Fruit fly (Drosophila melanogaster) whole organism, embryonic: ENCODE measurements around the gene tho2.

Source experiments
- Antp ChIP-seq: fragments of 200-800 bp; sonication (Bioruptor generic); optimal IDR thresholded peaks from 3 replicates; lab custom pipeline; 2016; ENCODE audit warnings: missing biosample characterization, missing genetic modification characterization
- CG10321 ChIP-seq: fragments of 200-800 bp; sonication (Bioruptor generic); IDR thresholded peaks from 2 replicates; pipeline ENCODE4 v1.3.6; 2022; ENCODE audit warnings: missing biosample characterization, missing genetic modification characterization
- CG10543 ChIP-seq: fragments of 200-800 bp; sonication (Bioruptor generic); optimal IDR thresholded peaks from 3 replicates; lab custom pipeline; 2017; ENCODE audit warnings: missing biosample characterization, mild to moderate bottlenecking, missing genetic modification characterization, moderate library complexity
- CG12942 ChIP-seq: fragments of 200-800 bp; sonication (Bioruptor generic); optimal IDR thresholded peaks from 3 replicates; lab custom pipeline; 2016; ENCODE audit warnings: missing biosample characterization, missing genetic modification characterization
- CG13775 ChIP-seq: fragments of 200-800 bp; sonication (Bioruptor generic); optimal IDR thresholded peaks from 3 replicates; lab custom pipeline; 2017; ENCODE audit warnings: missing biosample characterization, mild to moderate bottlenecking, missing genetic modification characterization
- CG13894 ChIP-seq: fragments of 200-800 bp; sonication (Bioruptor generic); optimal IDR thresholded peaks from 3 replicates; lab custom pipeline; 2018; ENCODE audit warnings: missing biosample characterization, mild to moderate bottlenecking, missing genetic modification characterization, moderate library complexity
- CG16813 ChIP-seq: fragments of 200-800 bp; sonication (Bioruptor generic); IDR thresholded peaks from 3 replicates; pipeline ENCODE4 v1.3.6; 2022; ENCODE audit warnings: missing biosample characterization, missing genetic modification characterization; ENCODE audit not compliant: partially characterized antibody
- CG17802 ChIP-seq: fragments of 200-800 bp; sonication (Bioruptor generic); optimal IDR thresholded peaks from 2 replicates; lab custom pipeline; 2018; ENCODE audit warnings: missing biosample characterization, mild to moderate bottlenecking, missing genetic modification characterization, moderate library complexity
- CG17829 ChIP-seq: fragments of 200-800 bp; optimal IDR thresholded peaks from 2 replicates; lab custom pipeline; 2019; ENCODE audit warnings: missing biosample characterization, mild to moderate bottlenecking, missing genetic modification characterization, moderate library complexity
- CG30020 ChIP-seq: fragments of 200-800 bp; optimal IDR thresholded peaks from 2 replicates; lab custom pipeline; 2019; ENCODE audit warnings: missing biosample characterization, mild to moderate bottlenecking, missing genetic modification characterization, moderate library complexity
- CG32772 ChIP-seq: fragments of 200-800 bp; sonication (Bioruptor generic); IDR thresholded peaks from 2 replicates; pipeline ENCODE4 v1.3.6; 2022; ENCODE audit warnings: missing biosample characterization, missing genetic modification characterization
- CG34422 ChIP-seq: fragments of 200-800 bp; sonication (Bioruptor generic); IDR thresholded peaks from 3 replicates; pipeline ENCODE4 v1.3.6; 2022; ENCODE audit warnings: missing biosample characterization, missing genetic modification characterization
- CG42726 ChIP-seq: fragments of 200-800 bp; sonication (Bioruptor generic); IDR thresholded peaks from 2 replicates; pipeline ENCODE4 v1.3.6; 2022; ENCODE audit warnings: missing biosample characterization, missing genetic modification characterization; ENCODE audit not compliant: partially characterized antibody
- CG4617 ChIP-seq: fragments of 200-800 bp; sonication (Bioruptor generic); optimal IDR thresholded peaks from 3 replicates; lab custom pipeline; 2016; ENCODE audit warnings: missing biosample characterization, missing genetic modification characterization, borderline replicate concordance
- CG6689 ChIP-seq: fragments of 200-800 bp; sonication (Bioruptor generic); IDR thresholded peaks from 2 replicates; pipeline ENCODE4 v1.3.6; 2022; ENCODE audit warnings: missing biosample characterization, missing genetic modification characterization
- CG7556 ChIP-seq: fragments of 200-800 bp; sonication (Bioruptor generic); optimal IDR thresholded peaks from 2 replicates; lab custom pipeline; 2017; ENCODE audit warnings: missing biosample characterization, mild to moderate bottlenecking, missing genetic modification characterization
- CG9215 ChIP-seq: fragments of 200-800 bp; sonication (Bioruptor generic); IDR thresholded peaks from 2 replicates; pipeline ENCODE4 v1.3.6; 2022; ENCODE audit warnings: missing biosample characterization, missing genetic modification characterization
- CG9727 ChIP-seq: fragments of 200-800 bp; sonication (Bioruptor generic); optimal IDR thresholded peaks from 3 replicates; lab custom pipeline; 2017; ENCODE audit warnings: missing biosample characterization, mild to moderate bottlenecking, missing genetic modification characterization
- CG9797 ChIP-seq: fragments of 200-800 bp; sonication (Bioruptor generic); optimal IDR thresholded peaks from 3 replicates; lab custom pipeline; 2018; ENCODE audit warnings: missing biosample characterization, mild to moderate bottlenecking, missing genetic modification characterization
- Deaf1 ChIP-seq: fragments of 200-800 bp; optimal IDR thresholded peaks from 3 replicates; lab custom pipeline; 2019; ENCODE audit warnings: missing biosample characterization, mild to moderate bottlenecking, missing genetic modification characterization, moderate library complexity
- Dp ChIP-seq: fragments of 200-800 bp; sonication (Bioruptor generic); optimal IDR thresholded peaks from 2 replicates; lab custom pipeline; 2018; ENCODE audit warnings: missing biosample characterization, mild to moderate bottlenecking, missing genetic modification characterization, moderate library complexity
- Eip74EF ChIP-seq, 2 experiments: fragments of 200-800 bp in 1 of 2; fragments of >200 bp in 1 of 2; sonication (Bioruptor generic) in 1 of 2; optimal IDR thresholded peaks; 2 replicates each; lab custom pipeline; 2017 to 2019; ENCODE audit warnings: missing biosample characterization in 2 of 2, missing genetic modification characterization in 2 of 2, mild to moderate bottlenecking in 1 of 2, moderate library complexity in 1 of 2
- Fer1 ChIP-seq: fragments of 200-800 bp; sonication (Bioruptor generic); optimal IDR thresholded peaks from 2 replicates; lab custom pipeline; 2017; ENCODE audit warnings: missing biosample characterization, mild to moderate bottlenecking, missing genetic modification characterization
- HLH4C ChIP-seq: fragments of 200-800 bp; sonication (Bioruptor generic); IDR thresholded peaks from 3 replicates; pipeline ENCODE4 v1.3.6; 2022; ENCODE audit warnings: missing biosample characterization, missing genetic modification characterization; ENCODE audit not compliant: partially characterized antibody
- MESR4 ChIP-seq: fragments of 200-800 bp; sonication (Bioruptor generic); optimal IDR thresholded peaks from 2 replicates; lab custom pipeline; 2018; ENCODE audit warnings: missing biosample characterization, mild to moderate bottlenecking, missing genetic modification characterization, moderate library complexity
- MTF-1 ChIP-seq: fragments of 200-800 bp; sonication (Bioruptor generic); optimal IDR thresholded peaks from 2 replicates; lab custom pipeline; 2018; ENCODE audit warnings: missing biosample characterization, mild to moderate bottlenecking, missing genetic modification characterization, borderline replicate concordance
- Med ChIP-seq: fragments of 200-800 bp; sonication (Bioruptor generic); peaks from one replicate; lab custom pipeline; 2016; ENCODE audit warnings: missing biosample characterization, missing genetic modification characterization, mild to moderate bottlenecking, inconsistent platforms, moderate library complexity
- Mrtf ChIP-seq: fragments of 200-800 bp; sonication (Bioruptor generic); IDR thresholded peaks from 3 replicates; pipeline ENCODE4 v1.3.6; 2022; ENCODE audit warnings: missing biosample characterization, missing genetic modification characterization
- Oaz ChIP-seq: fragments of 200-800 bp; sonication (Bioruptor generic); IDR thresholded peaks from 2 replicates; pipeline ENCODE4 v1.3.6; 2022; ENCODE audit warnings: missing biosample characterization, missing genetic modification characterization
- YL-1 ChIP-seq: fragments of 200-800 bp; sonication (Bioruptor generic); optimal IDR thresholded peaks from 3 replicates; lab custom pipeline; 2017; ENCODE audit warnings: missing biosample characterization, mild to moderate bottlenecking, missing genetic modification characterization
- ash1 ChIP-seq: fragments of 200-800 bp; sonication (Bioruptor generic); optimal IDR thresholded peaks from 2 replicates; lab custom pipeline; 2018; ENCODE audit warnings: missing biosample characterization, mild to moderate bottlenecking, missing genetic modification characterization
- az2 ChIP-seq: fragments of 200-800 bp; sonication (Bioruptor generic); optimal IDR thresholded peaks from 3 replicates; lab custom pipeline; 2016; ENCODE audit warnings: missing biosample characterization, missing genetic modification characterization
- chif ChIP-seq, 2 experiments: fragments of 200-800 bp; sonication (Bioruptor generic); optimal IDR thresholded peaks; 3 replicates each; lab custom pipeline; 2016; ENCODE audit warnings: missing biosample characterization in 2 of 2, missing genetic modification characterization in 2 of 2
- chinmo ChIP-seq: fragments of 200-800 bp; sonication (Bioruptor generic); IDR thresholded peaks from 4 replicates; pipeline ENCODE4 v1.3.6; 2022; ENCODE audit warnings: missing biosample characterization, missing genetic modification characterization; ENCODE audit not compliant: partially characterized antibody
- exex ChIP-seq: fragments of 200-800 bp; sonication (Bioruptor generic); optimal IDR thresholded peaks from 4 replicates; lab custom pipeline; 2018; ENCODE audit warnings: missing biosample characterization, mild to moderate bottlenecking, missing genetic modification characterization, moderate library complexity
- insv ChIP-seq, 2 experiments: fragments of 200-800 bp; sonication (Bioruptor generic); optimal IDR thresholded peaks; 3 replicates each; lab custom pipeline; 2016 to 2018; ENCODE audit warnings: missing biosample characterization in 2 of 2, missing genetic modification characterization in 2 of 2
- jing ChIP-seq: fragments of 200-800 bp; sonication (Bioruptor generic); optimal IDR thresholded peaks from 2 replicates; lab custom pipeline; 2018; ENCODE audit warnings: missing biosample characterization, mild to moderate bottlenecking, missing genetic modification characterization
- lola ChIP-seq, 3 experiments: fragments of >200 bp in 2 of 3; fragments of 200-800 bp in 1 of 3; sonication (Bioruptor generic) in 1 of 3; optimal IDR thresholded peaks; 2 replicates each; lab custom pipeline; 2017 to 2019; ENCODE audit warnings: missing biosample characterization in 3 of 3, missing genetic modification characterization in 3 of 3, mild to moderate bottlenecking in 1 of 3, moderate library complexity in 1 of 3
- pfk ChIP-seq: fragments of 200-800 bp; sonication (Bioruptor generic); optimal IDR thresholded peaks from 2 replicates; lab custom pipeline; 2018; ENCODE audit warnings: missing biosample characterization, mild to moderate bottlenecking, missing genetic modification characterization, moderate library complexity
- phol ChIP-seq: fragments of 200-800 bp; sonication (Bioruptor generic); optimal IDR thresholded peaks from 3 replicates; lab custom pipeline; 2018; ENCODE audit warnings: missing biosample characterization, mild to moderate bottlenecking, missing genetic modification characterization, moderate library complexity
- pzg ChIP-seq: fragments of 200-800 bp; sonication (Bioruptor generic); optimal IDR thresholded peaks from 3 replicates; lab custom pipeline; 2018; ENCODE audit warnings: missing biosample characterization, mild to moderate bottlenecking, missing genetic modification characterization, moderate library complexity
- row ChIP-seq: fragments of 200-800 bp; sonication (Bioruptor generic); IDR thresholded peaks from 3 replicates; pipeline ENCODE4 v1.3.6; 2022; ENCODE audit warnings: missing biosample characterization, missing genetic modification characterization
- sr ChIP-seq: fragments of 200-800 bp; sonication (Bioruptor generic); IDR thresholded peaks from 3 replicates; pipeline ENCODE4 v1.3.6; 2022; ENCODE audit warnings: missing biosample characterization, missing genetic modification characterization
- tin ChIP-seq: fragments of 200-800 bp; sonication (Bioruptor generic); optimal IDR thresholded peaks from 3 replicates; lab custom pipeline; 2016; ENCODE audit warnings: missing biosample characterization, missing genetic modification characterization
- ttk ChIP-seq: fragments of 200-800 bp; sonication (Bioruptor generic); IDR thresholded peaks from 2 replicates; pipeline ENCODE4 v2.1.2; 2022; ENCODE audit warnings: missing biosample characterization, missing genetic modification characterization
- twi ChIP-seq: fragments of 200-800 bp; optimal IDR thresholded peaks from 2 replicates; lab custom pipeline; 2019; ENCODE audit warnings: missing biosample characterization, mild to moderate bottlenecking, missing genetic modification characterization, moderate library complexity

Gene tho2

dm6 chr2L:2144725-2145656 is at the start of gene tho2:
Gene tho2, minus strand, starts transcription at chr2L:2145187.
- TF ChIP-seq CG6689 (GFP tag; lab: Robert Waterston, UW) (0 out of 2 replicates have a peak, but pooled peaks have one; percentile 10), CG4617 (GFP tag; lab: Kevin White, UChicago) (peak; percentile 64), Eip74EF (GFP tag; optimal IDR thresholded peaks at IDR 0.05; lab: Kevin White, UChicago) (no peak), CG17802 (peak; percentile 49), CG10543 (GFP tag; lab: Kevin White, UChicago) (no peak), Med (GFP tag; lab: Kevin White, UChicago) (peak; percentile 62), CG32772 (GFP tag; lab: Robert Waterston, UW) (0 out of 2 replicates have a peak, but pooled peaks have one; percentile 16), CG7556 (GFP tag; lab: Kevin White, UChicago) (no peak), HLH4C (GFP tag; lab: Robert Waterston, UW) (0 out of 3 replicates have a peak, but pooled peaks have one; percentile 17), lola (GFP tag; optimal IDR thresholded peaks at IDR 0.05; lab: Kevin White, UChicago) (no peak), chinmo (GFP tag; lab: Robert Waterston, UW) (0 out of 4 replicates have a peak, but pooled peaks have one; percentile 20), YL-1 (GFP tag; lab: Kevin White, UChicago) (peak; percentile 61), CG12942 (GFP tag; lab: Kevin White, UChicago) (no peak), CG17829 (tag; lab: Kevin White, UChicago) (peak; percentile 28), CG13894 (tag; lab: Kevin White, UChicago) (no peak), Oaz (no peak), insv (GFP tag; optimal IDR thresholded peaks at IDR 0.05; lab: Kevin White, UChicago) (no peak), CG13775 (peak; percentile 11), Fer1 (GFP tag; lab: Kevin White, UChicago) (no peak), CG42726 (GFP tag; lab: Robert Waterston, UW) (0 out of 2 replicates have a peak, but pooled peaks have one; percentile 14), pzg (GFP tag; lab: Kevin White, UChicago) (peak; percentile 45), CG10321 (GFP tag; lab: Robert Waterston, UW) (0 out of 2 replicates have a peak, but pooled peaks have one; percentile 23), sr (GFP tag; lab: Robert Waterston, UW) (0 out of 3 replicates have a peak, but pooled peaks have one; percentile 20), Antp (GFP tag; lab: Kevin White, UChicago) (no peak), az2 (GFP tag; lab: Kevin White, UChicago) (no peak), Mrtf (GFP tag; lab: Robert Waterston, UW) (no peak), MTF-1 (GFP tag; lab: Kevin White, UChicago) (no peak), CG9727 (no peak), phol (tag; lab: Kevin White, UChicago) (peak; percentile 2), CG34422 (peak; percentile 51; the same call in 1 of the 3 replicates), MESR4 (GFP tag; lab: Kevin White, UChicago) (peak; percentile 78), exex (tag; lab: Kevin White, UChicago) (no peak), jing (no peak), CG9215 (no peak), CG16813 (no peak), CG30020 (tag; lab: Kevin White, UChicago) (peak; percentile 98), twi (tag; lab: Kevin White, UChicago) (no peak), Dp (peak; percentile 4), tin (GFP tag; lab: Kevin White, UChicago) (no peak), ttk (GFP tag; lab: Robert Waterston, UW) (no peak), Deaf1 (no peak), pfk (GFP tag; lab: Kevin White, UChicago) (peak; percentile 93), chif (GFP tag; optimal IDR thresholded peaks at IDR 0.05; lab: Kevin White, UChicago) (no peak), ash1 (GFP tag; lab: Kevin White, UChicago) (no peak), CG9797 (GFP tag; lab: Kevin White, UChicago) (peak; percentile 53), row (GFP tag; lab: Robert Waterston, UW) (peak; percentile 66)
